Worm (Caenorhabditis elegans) whole organism, young adult: Measurements from ENCODE around the gene Y56A3A.22.
"Not testable (repeated sequence)": the region's sequence is repeated elsewhere in the genome, so short reads cannot be mapped to it uniquely, and the experiment has no call there.

ENCODE experiments used
- B0019.2 ChIP-seq: fragments of 200-800 bp; sonication (Bioruptor generic); conservative IDR thresholded peaks from 2 replicates; pipeline ENCODE4 v1.3.6; 2022; ENCODE audit warnings: missing genetic modification reagents, missing genetic modification characterization, missing compliant biosample characterization
- D2030.7 ChIP-seq: fragments of 200-800 bp; sonication (Bioruptor generic); IDR thresholded peaks from 2 replicates; pipeline ENCODE4 v1.3.6; 2022; ENCODE audit warnings: missing genetic modification reagents, missing genetic modification characterization, missing compliant biosample characterization
- F33H1.4 ChIP-seq: fragments of 200-800 bp; sonication (Bioruptor generic); IDR thresholded peaks from 2 replicates; pipeline ENCODE4 v1.3.6; 2022; ENCODE audit warnings: missing genetic modification reagents, missing genetic modification characterization, missing compliant biosample characterization
- F39B2.1 ChIP-seq: fragments of 200-800 bp; sonication (Bioruptor generic); IDR thresholded peaks from 2 replicates; pipeline ENCODE4 v1.3.6; 2022; ENCODE audit warnings: missing genetic modification reagents, missing genetic modification characterization, missing compliant biosample characterization
- Y53G8AR.9 ChIP-seq: fragments of 200-800 bp; sonication (Bioruptor generic); conservative IDR thresholded peaks from 2 replicates; pipeline ENCODE4 v1.3.6; 2022; ENCODE audit warnings: missing genetic modification reagents, missing genetic modification characterization, missing compliant biosample characterization
- Y95B8A.8 ChIP-seq: fragments of 200-800 bp; sonication (Bioruptor generic); IDR thresholded peaks from 2 replicates; pipeline ENCODE4 v1.3.6; 2022; ENCODE audit warnings: missing genetic modification reagents, missing genetic modification characterization, missing compliant biosample characterization
- aptf-2 ChIP-seq: fragments of 200-800 bp; sonication (Bioruptor generic); conservative IDR thresholded peaks from 2 replicates; pipeline ENCODE4 v1.3.6; 2022; ENCODE audit warnings: missing genetic modification reagents, missing genetic modification characterization, missing compliant biosample characterization
- bed-2 ChIP-seq: fragments of 200-800 bp; sonication (Bioruptor generic); IDR thresholded peaks from 2 replicates; pipeline ENCODE4 v1.3.6; 2022; ENCODE audit warnings: missing genetic modification reagents, missing genetic modification characterization, missing compliant biosample characterization
- cebp-1 ChIP-seq, 2 experiments: fragments of 200-800 bp in 1 of 2; sonication (Bioruptor generic) in 1 of 2; sonication (generic microtip) in 1 of 2; IDR thresholded peaks in 1 of 2; optimal IDR thresholded peaks in 1 of 2; 2 replicates each; pipeline versions ENCODE4 v1.3.6 to Lab custom; 2017 to 2022; ENCODE audit warnings: missing compliant biosample characterization in 2 of 2, missing genetic modification characterization in 2 of 2, mild to moderate bottlenecking in 1 of 2, missing genetic modification reagents in 1 of 2, moderate library complexity in 1 of 2
- ceh-100 ChIP-seq: fragments of 200-800 bp; sonication (Bioruptor generic); IDR thresholded peaks from 2 replicates; pipeline ENCODE4 v1.3.6; 2022; ENCODE audit warnings: missing genetic modification reagents, missing genetic modification characterization, missing compliant biosample characterization
- ceh-91 ChIP-seq: fragments of 200-800 bp; sonication (Bioruptor generic); IDR thresholded peaks from 2 replicates; pipeline ENCODE4 v1.3.6; 2022; ENCODE audit warnings: missing genetic modification reagents, missing genetic modification characterization, missing compliant biosample characterization
- dox-1 ChIP-seq: fragments of 200-800 bp; sonication (Bioruptor generic); IDR thresholded peaks from 2 replicates; pipeline ENCODE4 v1.3.6; 2022; ENCODE audit warnings: missing genetic modification reagents, missing genetic modification characterization, missing compliant biosample characterization
- egrh-3 ChIP-seq: fragments of 200-800 bp; sonication (Bioruptor generic); IDR thresholded peaks from 2 replicates; pipeline ENCODE4 v1.3.6; 2022; ENCODE audit warnings: missing genetic modification reagents, missing genetic modification characterization, missing compliant biosample characterization
- ekl-4 ChIP-seq: fragments of 200-800 bp; sonication (Bioruptor generic); IDR thresholded peaks from 2 replicates; pipeline ENCODE4 v1.3.6; 2022; ENCODE audit warnings: missing genetic modification reagents, missing genetic modification characterization, missing compliant biosample characterization
- hmg-1.2 ChIP-seq: fragments of 200-800 bp; sonication (Bioruptor generic); IDR thresholded peaks from 2 replicates; pipeline ENCODE4 v1.3.6; 2022; ENCODE audit warnings: missing genetic modification reagents, missing genetic modification characterization, missing compliant biosample characterization
- lin-26 ChIP-seq: fragments of 200-800 bp; sonication (Bioruptor generic); IDR thresholded peaks from 2 replicates; pipeline ENCODE4 v1.3.6; 2022; ENCODE audit warnings: missing genetic modification reagents, missing genetic modification characterization, missing compliant biosample characterization
- madf-6 ChIP-seq: fragments of 200-800 bp; sonication (Bioruptor generic); IDR thresholded peaks from 2 replicates; pipeline ENCODE4 v1.3.6; 2022; ENCODE audit warnings: missing genetic modification reagents, missing genetic modification characterization, missing compliant biosample characterization
- mcd-1 ChIP-seq: fragments of 200-800 bp; sonication (Bioruptor generic); IDR thresholded peaks from 2 replicates; pipeline ENCODE4 v1.3.6; 2022; ENCODE audit warnings: missing genetic modification reagents, missing genetic modification characterization, missing compliant biosample characterization
- nfyb-1 ChIP-seq: fragments of 200-800 bp; sonication (Bioruptor generic); IDR thresholded peaks from 2 replicates; pipeline ENCODE4 v1.3.6; 2022; ENCODE audit warnings: missing genetic modification reagents, missing genetic modification characterization, missing compliant biosample characterization
- pbrm-1 ChIP-seq: fragments of 200-800 bp; sonication (Bioruptor generic); IDR thresholded peaks from 2 replicates; pipeline ENCODE4 v1.3.6; 2022; ENCODE audit warnings: missing genetic modification reagents, missing genetic modification characterization, missing compliant biosample characterization
- rcor-1 ChIP-seq: fragments of 200-800 bp; sonication (Bioruptor generic); IDR thresholded peaks from 2 replicates; pipeline ENCODE4 v1.3.6; 2022; ENCODE audit warnings: missing genetic modification reagents, missing genetic modification characterization, missing compliant biosample characterization
- snpc-4 ChIP-seq, 5 experiments: fragments of 150-350 bp in 1 of 5; sonication (generic microtip) in 4 of 5; optimal IDR thresholded peaks; 2 replicates each; lab custom pipeline; 2014 to 2018; ENCODE audit warnings: missing genetic modification characterization in 5 of 5, missing biosample characterization in 3 of 5, antibody characterized with exemption in 2 of 5, mild to moderate bottlenecking in 2 of 5, missing compliant biosample characterization in 2 of 5, missing genotype in 2 of 5, moderate library complexity in 2 of 5, missing genetic modification reagents in 1 of 5
- tbp1 ChIP-seq: fragments of 200-800 bp; sonication (Bioruptor generic); optimal IDR thresholded peaks from 2 replicates; lab custom pipeline; 2018; ENCODE audit warnings: mild to moderate bottlenecking, missing genetic modification characterization, missing compliant biosample characterization
- ztf-28 ChIP-seq: fragments of 200-800 bp; sonication (Bioruptor generic); IDR thresholded peaks from 2 replicates; pipeline ENCODE4 v1.3.6; 2022; ENCODE audit warnings: missing genetic modification reagents, missing genetic modification characterization, missing compliant biosample characterization

Y56A3A.22 gene

DNA sequence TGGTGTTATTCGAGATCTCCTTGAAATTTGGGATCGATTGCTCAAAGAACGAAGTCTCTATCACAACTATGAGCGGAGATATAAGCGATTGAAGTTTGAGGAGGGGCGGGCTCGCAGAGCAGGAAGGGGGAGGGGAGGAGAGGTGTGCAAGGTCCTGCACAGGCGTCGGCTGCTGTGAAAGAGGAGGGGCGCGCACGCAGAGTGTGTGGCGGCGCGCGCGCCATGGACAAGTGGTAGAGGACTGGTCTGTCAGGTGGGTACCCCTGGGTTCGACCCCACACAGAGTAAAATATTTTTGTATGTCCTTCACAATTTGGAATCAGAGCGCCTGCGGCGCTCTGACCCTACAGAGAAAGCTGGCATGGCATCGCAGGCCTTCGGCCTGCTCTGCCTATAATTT is 45.6 kb downstream of the Y56A3A.22 start:
- TF ChIP-seq rcor-1 (GFP tag; lab: Robert Waterston, UW): peak; percentile 68
- TF ChIP-seq D2030.7 (GFP tag; lab: Robert Waterston, UW): peak; percentile 91
- not testable (repeated sequence) for TF ChIP-seq snpc-4 (GFP tag; optimal IDR thresholded peaks at IDR 0.05; lab: Kevin White, UChicago); cebp-1 (tag; optimal IDR thresholded peaks at IDR 0.05; lab: Kevin White, UChicago)
- TF ChIP-seq snpc-4 (tag; optimal IDR thresholded peaks at IDR 0.05; lab: Kevin White, UChicago): peak in 2 of 4 experiments; percentile 17 to 60
- TF ChIP-seq pbrm-1 (GFP tag; lab: Robert Waterston, UW): peak; percentile 91
- 0 out of 2 replicates have a peak, but pooled peaks have one; percentile 21 for TF ChIP-seq ztf-28 (GFP tag; lab: Robert Waterston, UW)
- 0 out of 2 replicates have a peak, but pooled peaks have one; percentile 23 for TF ChIP-seq cebp-1 (GFP tag; IDR thresholded peaks at IDR 0.05; lab: Robert Waterston, UW)
- TF ChIP-seq nfyb-1 (GFP tag; lab: Robert Waterston, UW): peak; percentile 85
- 0 out of 2 replicates have a peak, but pooled peaks have one; percentile 42 for TF ChIP-seq bed-2 (GFP tag; lab: Robert Waterston, UW)
- peak; percentile 67; the same call in 1 of the 2 replicates for TF ChIP-seq ekl-4 (GFP tag; lab: Robert Waterston, UW)
- TF ChIP-seq lin-26 (GFP tag; lab: Robert Waterston, UW): peak; percentile 100
- TF ChIP-seq tbp1 (GFP tag; lab: Kevin White, UChicago): peak; percentile 37
- TF ChIP-seq B0019.2 (GFP tag; lab: Robert Waterston, UW): peak; percentile 75
- TF ChIP-seq dox-1 (GFP tag; lab: Robert Waterston, UW): peak; percentile 75
- peak; percentile 99 for TF ChIP-seq egrh-3 (GFP tag; lab: Robert Waterston, UW)
- peak; percentile 79 for TF ChIP-seq mcd-1 (GFP tag; lab: Robert Waterston, UW)
- TF ChIP-seq Y53G8AR.9 (GFP tag; lab: Robert Waterston, UW): 0 out of 2 replicates have a peak, but pooled peaks have one; percentile 37
- TF ChIP-seq F33H1.4 (GFP tag; lab: Robert Waterston, UW): peak; percentile 62
- peak; percentile 81 for TF ChIP-seq madf-6 (GFP tag; lab: Robert Waterston, UW)
- TF ChIP-seq Y95B8A.8 (GFP tag; lab: Robert Waterston, UW): peak; percentile 54; the same call in 1 of the 2 replicates
- TF ChIP-seq ceh-91 (GFP tag; lab: Robert Waterston, UW): peak; percentile 51
- TF ChIP-seq F39B2.1 (GFP tag; lab: Robert Waterston, UW): peak; percentile 5; the same call in 1 of the 2 replicates
- TF ChIP-seq ceh-100 (GFP tag; lab: Robert Waterston, UW): 0 out of 2 replicates have a peak, but pooled peaks have one; percentile 47

DNA sequence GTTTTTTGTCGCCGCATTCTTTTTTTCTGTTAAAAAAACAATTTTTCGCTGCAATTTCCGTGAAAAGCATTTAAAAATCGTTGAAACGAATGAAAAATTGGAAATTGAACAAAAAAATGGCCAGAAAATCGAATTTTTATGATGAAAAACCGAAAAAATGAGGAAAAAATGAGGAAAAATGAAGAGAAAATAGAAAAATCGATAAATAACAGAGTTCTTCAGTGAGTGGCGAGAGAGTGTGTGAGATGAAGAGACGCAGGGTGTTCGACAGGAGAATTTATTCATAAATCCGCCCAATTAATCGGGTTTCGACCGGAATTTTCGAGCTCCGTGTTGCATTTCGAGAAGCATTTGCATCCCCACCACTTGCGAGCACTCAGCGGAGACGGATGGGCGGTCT is 49.9 kb downstream of the Y56A3A.22 start, which contains the start of gene Y56A3A.28:
Gene Y56A3A.28, minus strand, starts transcription at position 33 of the 400 bp plus-strand sequence.
- TF ChIP-seq aptf-2 (GFP tag; lab: Robert Waterston, UW) (no peak), hmg-1.2 (GFP tag; lab: Robert Waterston, UW) (peak; percentile 97)
